Worm (Caenorhabditis elegans) whole organism, L4 larva: ENCODE results near the gene col-107.

ENCODE experiments used
- R02D3.7 ChIP-seq: fragments of 150-350 bp; sonication (generic microtip); optimal IDR thresholded peaks from 3 replicates; lab custom pipeline; 2014; ENCODE audit warnings: missing biosample characterization, missing genetic modification characterization
- ama-1 ChIP-seq: fragments of 150-350 bp; optimal IDR thresholded peaks from 2 replicates; lab custom pipeline; 2014; ENCODE audit warnings: inconsistent platforms, mixed read lengths
- ceh-28 ChIP-seq: fragments of 150-350 bp; optimal IDR thresholded peaks from 2 replicates; lab custom pipeline; 2014; ENCODE audit warnings: missing biosample characterization, missing genetic modification reagents, missing genetic modification characterization
- lin-39 ChIP-seq: fragments of 150-350 bp; optimal IDR thresholded peaks from 2 replicates; lab custom pipeline; 2014; ENCODE audit warnings: missing biosample characterization, missing genetic modification reagents, missing genetic modification characterization
- nhr-237 ChIP-seq: sonication (generic microtip); optimal IDR thresholded peaks from 2 replicates; lab custom pipeline; 2017; ENCODE audit warnings: missing biosample characterization, missing genetic modification characterization
- saeg-2 ChIP-seq: fragments of 200-800 bp; sonication (Bioruptor generic); IDR thresholded peaks from 2 replicates; pipeline ENCODE4 v1.3.6; 2022; ENCODE audit warnings: missing genetic modification reagents, missing genetic modification characterization, missing compliant biosample characterization
- unc-130 ChIP-seq: sonication (generic microtip); optimal IDR thresholded peaks from 2 replicates; lab custom pipeline; 2016; ENCODE audit warnings: missing genetic modification reagents, missing genetic modification characterization, missing compliant biosample characterization
- zag-1 ChIP-seq: fragments of 150-350 bp; optimal IDR thresholded peaks from 2 replicates; lab custom pipeline; 2014; ENCODE audit warnings: missing biosample characterization, missing genetic modification characterization
- ztf-7 ChIP-seq: fragments of 150-350 bp; optimal IDR thresholded peaks from 2 replicates; lab custom pipeline; 2014; ENCODE audit warnings: missing biosample characterization, missing genetic modification characterization

DNA sequence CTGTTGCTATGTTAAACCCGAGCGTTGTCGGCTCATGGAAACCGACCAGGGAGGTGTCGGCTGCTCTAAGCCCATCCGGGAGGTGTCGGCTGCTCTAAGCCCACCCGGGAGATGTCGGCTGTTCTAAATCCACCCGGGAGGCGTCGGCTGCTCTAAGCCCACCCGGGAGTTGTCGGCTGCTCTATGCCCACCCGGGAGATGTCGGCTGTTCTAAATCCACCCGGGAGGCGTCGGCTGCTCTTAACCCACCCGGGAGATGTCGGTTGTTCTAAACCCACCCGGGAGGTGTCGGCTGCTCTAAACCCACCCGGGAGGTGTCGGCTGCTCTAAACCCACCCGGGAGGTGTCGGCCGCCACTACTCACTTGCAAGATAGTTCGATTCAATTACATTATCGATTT is 32.6 kb upstream of the col-107 start:
- TF ChIP-seq ceh-28 (tag; lab: Kevin White, UChicago) (no peak), nhr-237 (no peak), unc-130 (GFP tag; lab: Kevin White, UChicago) (no peak), zag-1 (no peak), ama-1 (lab: Kevin White, UChicago) (no peak), lin-39 (no peak), saeg-2 (GFP tag; lab: Robert Waterston, UW) (no peak), ztf-7 (tag; lab: Kevin White, UChicago) (no peak), R02D3.7 (tag; lab: Kevin White, UChicago) (no peak)
